Worm (Caenorhabditis elegans): ENCODE results near the gene F35C8.5.

F35C8.5 gene

DNA sequence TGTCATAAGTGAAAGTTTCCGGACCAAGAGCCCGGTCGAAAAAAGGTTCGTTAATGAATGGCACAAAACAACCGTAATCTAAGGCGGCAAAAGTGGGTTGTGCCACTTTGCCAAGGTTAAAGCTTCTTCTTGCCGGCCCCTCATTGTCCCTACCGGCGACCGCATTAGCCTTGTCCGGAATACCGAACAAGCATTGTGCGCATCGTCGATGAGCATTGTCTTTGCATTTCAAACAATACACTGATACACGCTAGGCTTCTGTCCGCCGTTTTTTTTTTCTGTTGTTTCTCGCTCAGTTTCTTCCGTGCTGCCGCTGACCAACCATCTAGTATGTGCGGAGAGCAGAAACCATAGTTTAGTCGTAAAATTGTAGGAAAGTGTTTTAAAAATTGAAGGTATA is 31.7 kb downstream of the F35C8.5 start, which contains the start of gene C03F11.2:
Gene C03F11.2 (minus strand): TSS at position 101 of the 400 bp plus-strand sequence.
- no peak for TF ChIP-seq aly-2 (tag; optimal IDR thresholded peaks at IDR 0.05)
- TF ChIP-seq unc-62 (GFP tag; optimal IDR thresholded peaks at IDR 0.05), result no peak

DNA sequence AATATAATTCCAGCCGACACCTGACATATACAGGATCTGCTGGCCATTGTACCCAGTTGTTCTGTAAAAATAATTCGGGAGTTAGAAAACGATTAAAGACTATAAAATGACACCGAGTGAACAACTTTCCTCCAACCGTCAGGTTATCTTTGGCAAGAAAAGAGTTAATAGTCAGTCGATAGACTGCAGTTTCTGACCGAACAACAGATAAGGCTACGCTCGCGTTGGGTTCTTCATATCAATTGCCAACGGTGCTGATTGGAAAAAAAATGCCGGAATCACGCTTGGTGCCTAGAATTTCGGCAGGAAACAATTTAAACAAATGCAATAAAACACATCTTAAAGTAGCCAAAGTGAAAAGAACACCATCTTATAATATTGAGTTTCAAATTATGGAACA is 34.9 kb downstream of the F35C8.5 start, which contains the start of gene scav-1:
Gene scav-1 (minus strand): TSS at position 61 of the 400 bp plus-strand sequence.
- no peak for TF ChIP-seq lin-15B (tag; optimal IDR thresholded peaks at IDR 0.05)
- TF ChIP-seq nhr-237 (tag; optimal IDR thresholded peaks at IDR 0.05), result no peak
- no peak for TF ChIP-seq skn-1 (tag; optimal IDR thresholded peaks at IDR 0.05)
- TF ChIP-seq pqm-1 (tag; optimal IDR thresholded peaks at IDR 0.05), result peak; percentile 76
- no peak for TF ChIP-seq ama-1 (optimal IDR thresholded peaks at IDR 0.05)
- TF ChIP-seq nhr-67 (tag; optimal IDR thresholded peaks at IDR 0.05), result no peak
- no peak for TF ChIP-seq fkh-2 (tag; optimal IDR thresholded peaks at IDR 0.05)
- TF ChIP-seq pha-4 (tag; optimal IDR thresholded peaks at IDR 0.05), result no peak
- no peak for TF ChIP-seq zag-1 (tag; optimal IDR thresholded peaks at IDR 0.05)
- TF ChIP-seq elt-2 (tag; optimal IDR thresholded peaks at IDR 0.05), result peak; percentile 87
- no peak for TF ChIP-seq snpc-4 (tag; optimal IDR thresholded peaks at IDR 0.05)
- TF ChIP-seq mdl-1 (tag; optimal IDR thresholded peaks at IDR 0.05), result no peak
- TF ChIP-seq ceh-9 (tag; optimal IDR thresholded peaks at IDR 0.05), result no peak
- no peak for TF ChIP-seq aly-2 (tag; optimal IDR thresholded peaks at IDR 0.05)
- TF ChIP-seq ztf-4 (tag; optimal IDR thresholded peaks at IDR 0.05), result no peak
- TF ChIP-seq egl-5 (tag; optimal IDR thresholded peaks at IDR 0.05), result no peak
- TF ChIP-seq elt-3 (tag; optimal IDR thresholded peaks at IDR 0.05), result no peak

ce11 chrX:5406345-5406744 is 40.7 kb downstream of the F35C8.5 start, which contains the start of gene C03F11.4:
TSS of gene C03F11.4 (minus strand) at chrX:5406445.
- TF ChIP-seq skn-1 (tag; optimal IDR thresholded peaks at IDR 0.05) (no peak), nhr-12 (tag; optimal IDR thresholded peaks at IDR 0.05) (no peak), jun-1 (tag; optimal IDR thresholded peaks at IDR 0.05) (no peak), sea-2 (GFP tag; optimal IDR thresholded peaks at IDR 0.05) (no peak), unc-62 (GFP tag; optimal IDR thresholded peaks at IDR 0.05) (no peak), aly-2 (tag; optimal IDR thresholded peaks at IDR 0.05) (no peak), R02D3.7 (tag; optimal IDR thresholded peaks at IDR 0.05) (no peak), elt-3 (tag; optimal IDR thresholded peaks at IDR 0.05) (no peak), lin-15B (tag; optimal IDR thresholded peaks at IDR 0.05) (no peak), nhr-43 (tag; optimal IDR thresholded peaks at IDR 0.05; ENCODE audit: poor library complexity, severe bottlenecking) (no peak), elt-2 (tag; optimal IDR thresholded peaks at IDR 0.05) (no peak), nhr-25 (tag; optimal IDR thresholded peaks at IDR 0.05) (no peak), tbx-2 (tag; optimal IDR thresholded peaks at IDR 0.05) (no peak), ceh-28 (tag; optimal IDR thresholded peaks at IDR 0.05) (no peak), egl-5 (tag; optimal IDR thresholded peaks at IDR 0.05) (no peak)

DNA sequence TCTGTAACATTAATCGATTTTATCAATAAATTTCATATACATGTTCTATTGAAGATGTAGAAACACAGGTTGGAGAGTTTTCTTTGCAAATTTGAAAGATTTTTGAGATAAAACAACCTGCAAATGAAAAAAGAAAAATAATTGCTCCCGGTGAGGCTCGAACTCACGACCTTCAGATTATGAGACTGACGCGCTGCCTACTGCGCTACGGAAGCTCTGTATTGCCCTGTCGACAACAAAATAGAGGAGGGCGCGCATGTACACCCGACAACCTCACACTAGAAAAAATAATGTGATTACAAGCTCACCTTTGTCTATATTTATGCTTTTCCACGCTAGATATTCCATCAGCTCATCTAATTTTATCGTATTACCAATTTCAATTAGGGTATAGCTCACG is 41.7 kb downstream of the F35C8.5 start:
- TF ChIP-seq fkh-2 (tag; optimal IDR thresholded peaks at IDR 0.05), result no peak
- TF ChIP-seq ceh-9 (tag; optimal IDR thresholded peaks at IDR 0.05), result no peak
- TF ChIP-seq lsy-12 (tag; optimal IDR thresholded peaks at IDR 0.05), result peak; percentile 13
- TF ChIP-seq snpc-4 (tag; optimal IDR thresholded peaks at IDR 0.05), result no peak
- no peak for TF ChIP-seq nhr-25 (tag; optimal IDR thresholded peaks at IDR 0.05)
- no peak for TF ChIP-seq ceh-16 (tag; optimal IDR thresholded peaks at IDR 0.05)
- TF ChIP-seq elt-2 (tag; optimal IDR thresholded peaks at IDR 0.05), result peak; percentile 23
- no peak for TF ChIP-seq sea-2 (GFP tag; optimal IDR thresholded peaks at IDR 0.05)
- TF ChIP-seq nhr-67 (tag; optimal IDR thresholded peaks at IDR 0.05), result no peak
- no peak for TF ChIP-seq egl-5 (tag; optimal IDR thresholded peaks at IDR 0.05)
- no peak for TF ChIP-seq R02D3.7 (tag; optimal IDR thresholded peaks at IDR 0.05)
- no peak for TF ChIP-seq nhr-77 (tag; optimal IDR thresholded peaks at IDR 0.05)
- TF ChIP-seq nhr-76 (tag; optimal IDR thresholded peaks at IDR 0.05), result no peak
- TF ChIP-seq hmg-11 (tag; optimal IDR thresholded peaks at IDR 0.05), result peak; percentile 36
- TF ChIP-seq egl-27 (tag; optimal IDR thresholded peaks at IDR 0.05), result no peak
- no peak for TF ChIP-seq fkh-10 (GFP tag; optimal IDR thresholded peaks at IDR 0.05)
- TF ChIP-seq nhr-237 (tag; optimal IDR thresholded peaks at IDR 0.05), result no peak
- TF ChIP-seq nhr-43 (tag; optimal IDR thresholded peaks at IDR 0.05; ENCODE audit: poor library complexity, severe bottlenecking), result peak; percentile 3
- peak; percentile 28 for TF ChIP-seq pha-4 (tag; optimal IDR thresholded peaks at IDR 0.05)
- no peak for TF ChIP-seq elt-1 (tag; optimal IDR thresholded peaks at IDR 0.05)
- TF ChIP-seq nhr-23 (tag; optimal IDR thresholded peaks at IDR 0.05), result no peak
- no peak for TF ChIP-seq tbx-2 (tag; optimal IDR thresholded peaks at IDR 0.05)
- TF ChIP-seq nfya-1 (tag; optimal IDR thresholded peaks at IDR 0.05; ENCODE audit: insufficient read depth), result no peak
- no peak for TF ChIP-seq mdl-1 (tag; optimal IDR thresholded peaks at IDR 0.05)
- no peak for TF ChIP-seq zag-1 (tag; optimal IDR thresholded peaks at IDR 0.05)
